Fruit fly (Drosophila melanogaster) S2 (cell line): Measurements from ENCODE around the gene gammaCOP.

Experiments
- CG8478 ChIP-seq: fragments of >200 bp; optimal IDR thresholded peaks from 2 replicates; lab custom pipeline; 2018
- CTCF ChIP-seq, 2 experiments: fragments of >200 bp; optimal IDR thresholded peaks; 2 replicates each; lab custom pipeline; 2018

DNA sequence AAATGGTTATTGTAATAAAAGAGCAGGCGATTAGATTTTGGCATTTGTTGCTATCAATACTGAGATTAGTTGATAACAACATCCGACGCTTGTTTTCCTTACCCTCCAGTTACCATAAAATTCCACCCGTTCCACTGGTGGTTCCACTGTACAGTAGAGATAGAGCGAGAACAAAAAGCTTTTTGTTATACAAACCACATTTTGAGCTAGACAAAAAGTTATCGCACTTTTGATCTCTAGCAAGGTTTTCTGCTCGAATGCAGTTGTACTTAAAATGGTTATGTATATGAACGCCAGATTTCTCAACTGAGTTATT is 33.1 kb downstream of the gammaCOP start:
- TF ChIP-seq CTCF (optimal IDR thresholded peaks at IDR 0.05; lab: Kevin White, UChicago) (no peak), CG8478 (lab: Kevin White, UChicago) (no peak)
